Worm (Caenorhabditis elegans): ENCODE data around the gene R11F4.2.
"Not testable (repeated sequence)": the region's sequence is repeated elsewhere in the genome, so short reads cannot be mapped to it uniquely, and the experiment has no call there.

Gene R11F4.2

ce11 chrII:4135259-4135658 is 52.4 kb downstream of the R11F4.2 start, which contains the start of gene ast-1:
Gene ast-1 (minus strand): TSS chrII:4135359.
- not testable (repeated sequence) for TF ChIP-seq ztf-25 (GFP tag; IDR thresholded peaks at IDR 0.05); gei-17 (GFP tag; optimal IDR thresholded peaks at IDR 0.05); nfyb-1 (GFP tag; IDR thresholded peaks at IDR 0.05)

Measured in whole organism, young adult.